Fruit fly (Drosophila melanogaster) whole organism, prepupa: ENCODE data around the gene Snx21.

Experiments
- CG11762 ChIP-seq: fragments of 200-800 bp; sonication (Bioruptor generic); optimal IDR thresholded peaks from 3 replicates; lab custom pipeline; 2016; ENCODE audit warnings: missing biosample characterization, missing genetic modification characterization; ENCODE audit not compliant: insufficient read depth
- CG7368 ChIP-seq: fragments of 200-800 bp; sonication (Bioruptor generic); optimal IDR thresholded peaks from 3 replicates; lab custom pipeline; 2016; ENCODE audit warnings: missing biosample characterization, missing genetic modification characterization
- ss ChIP-seq, 2 experiments: fragments of 200-800 bp; sonication (Bioruptor generic); optimal IDR thresholded peaks; 2 replicates in 1 of 2; 3 replicates in 1 of 2; lab custom pipeline; 2017 to 2018; ENCODE audit warnings: mild to moderate bottlenecking in 2 of 2, missing biosample characterization in 2 of 2, missing genetic modification characterization in 2 of 2, moderate library complexity in 1 of 2

DNA sequence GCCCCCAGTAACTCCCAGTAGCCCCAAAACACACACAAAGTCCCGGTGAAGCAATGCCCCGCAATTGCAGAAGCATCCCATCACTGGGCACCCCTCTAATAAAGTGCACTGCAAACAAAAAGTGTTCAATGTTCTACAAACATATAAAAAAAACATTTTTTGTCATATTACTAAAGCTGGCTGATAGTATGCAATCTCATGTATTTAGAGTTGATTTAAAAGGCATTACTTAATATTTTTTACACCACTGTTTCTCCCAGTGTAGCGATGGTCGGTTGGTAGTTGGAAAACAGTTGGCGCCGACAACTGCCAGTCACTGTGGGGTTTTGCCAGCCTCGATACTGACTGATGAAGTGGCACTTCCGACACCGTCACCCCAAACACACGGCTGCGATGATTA, 45.1 kb downstream of the Snx21 start:
- TF ChIP-seq CG11762 (GFP tag; lab: Kevin White, UChicago) = no peak
- no peak for TF ChIP-seq ss (GFP tag; optimal IDR thresholded peaks at IDR 0.05; lab: Kevin White, UChicago)
- TF ChIP-seq CG7368 (GFP tag; lab: Kevin White, UChicago) = no peak
